Worm (Caenorhabditis elegans) whole organism, midembryonic: Measurements from ENCODE around the gene C49H3.16.

Source experiments
- cog-1 ChIP-seq: sonication (generic microtip); optimal IDR thresholded peaks from 2 replicates; lab custom pipeline; 2016; ENCODE audit warnings: missing genetic modification characterization, missing compliant biosample characterization
- flt-1 ChIP-seq: fragments of 200-800 bp; sonication (Bioruptor generic); IDR thresholded peaks from 2 replicates; pipeline ENCODE4 v1.3.6; 2022; ENCODE audit warnings: missing genetic modification characterization, missing compliant biosample characterization
- klf-2 ChIP-seq: fragments of 200-800 bp; sonication (Bioruptor generic); conservative IDR thresholded peaks from 2 replicates; pipeline ENCODE4 v1.3.6; 2022; ENCODE audit warnings: missing genetic modification reagents, missing genetic modification characterization, missing compliant biosample characterization
- ztf-29 ChIP-seq: fragments of 200-800 bp; sonication (Bioruptor generic); IDR thresholded peaks from 2 replicates; pipeline ENCODE4 v1.3.6; 2022; ENCODE audit warnings: missing genetic modification reagents, missing genetic modification characterization, missing compliant biosample characterization

DNA sequence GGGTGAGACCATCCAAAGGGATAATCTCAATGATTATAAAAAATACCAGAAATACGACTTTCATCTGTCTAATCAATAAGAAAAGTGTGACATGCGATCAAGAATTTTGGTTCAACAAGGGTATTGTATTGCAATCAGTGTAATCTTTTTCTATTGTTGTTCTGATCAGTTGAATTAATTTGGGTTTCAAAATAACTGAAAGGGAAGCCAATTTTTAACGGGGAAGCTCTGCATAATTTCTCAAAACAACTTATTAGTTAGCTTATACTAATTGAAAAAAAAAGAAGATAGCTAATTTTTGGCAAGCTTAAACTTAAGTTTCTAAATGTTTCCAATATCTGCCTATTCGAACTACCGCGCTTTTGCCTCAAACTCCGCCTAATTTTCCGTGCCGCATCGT, 7.0 kb downstream of the C49H3.16 start, which contains the start of gene C49H3.12:
- TF ChIP-seq cog-1 (no peak), klf-2 (no peak), flt-1 (GFP tag; lab: Robert Waterston, UW) (no peak), ztf-29 (no peak)
